Fruit fly (Drosophila melanogaster) whole organism, embryonic: ENCODE results near the gene CG13314.

Experiments used
- CG10147 ChIP-seq: fragments of 200-800 bp; sonication (Bioruptor generic); optimal IDR thresholded peaks from 2 replicates; lab custom pipeline; 2019; ENCODE audit warnings: missing biosample characterization, mild to moderate bottlenecking, missing genetic modification characterization, moderate library complexity
- CG11504 ChIP-seq: fragments of 200-800 bp; sonication (Bioruptor generic); optimal IDR thresholded peaks from 3 replicates; lab custom pipeline; 2019; ENCODE audit warnings: missing biosample characterization, mild to moderate bottlenecking, missing genetic modification characterization, moderate library complexity
- CG11723 ChIP-seq: fragments of 200-800 bp; sonication (Bioruptor generic); optimal IDR thresholded peaks from 2 replicates; lab custom pipeline; 2017; ENCODE audit warnings: missing biosample characterization, mild to moderate bottlenecking, missing genetic modification characterization
- CG12071 ChIP-seq: fragments of 200-800 bp; sonication (Bioruptor generic); optimal IDR thresholded peaks from 3 replicates; lab custom pipeline; 2018; ENCODE audit warnings: missing biosample characterization, mild to moderate bottlenecking, missing genetic modification characterization
- CG12104 ChIP-seq: fragments of 200-800 bp; sonication (Bioruptor generic); optimal IDR thresholded peaks from 3 replicates; lab custom pipeline; 2016; ENCODE audit warnings: missing biosample characterization, missing genetic modification characterization
- CG1233 ChIP-seq: fragments of 200-800 bp; sonication (Bioruptor generic); optimal IDR thresholded peaks from 4 replicates; lab custom pipeline; 2018; ENCODE audit warnings: missing biosample characterization, mild to moderate bottlenecking, missing genetic modification characterization
- CG12942 ChIP-seq: fragments of 200-800 bp; sonication (Bioruptor generic); optimal IDR thresholded peaks from 3 replicates; lab custom pipeline; 2016; ENCODE audit warnings: missing biosample characterization, missing genetic modification characterization
- CG14441 ChIP-seq: fragments of 200-800 bp; sonication (Bioruptor generic); IDR thresholded peaks from 2 replicates; pipeline ENCODE4 v1.3.6; 2022; ENCODE audit warnings: missing biosample characterization, missing genetic modification characterization
- CG15479 ChIP-seq: fragments of 200-800 bp; sonication (Bioruptor generic); optimal IDR thresholded peaks from 3 replicates; lab custom pipeline; 2019; ENCODE audit warnings: missing biosample characterization, mild to moderate bottlenecking, missing genetic modification characterization, moderate library complexity
- CG15696 ChIP-seq: fragments of 200-800 bp; sonication (Bioruptor generic); optimal IDR thresholded peaks from 2 replicates; lab custom pipeline; 2019; ENCODE audit warnings: missing biosample characterization, mild to moderate bottlenecking, missing genetic modification characterization, moderate library complexity
- CG17361 ChIP-seq: fragments of 200-800 bp; sonication (Bioruptor generic); IDR thresholded peaks from 3 replicates; pipeline ENCODE4 v1.3.6; 2022; ENCODE audit warnings: missing biosample characterization, missing genetic modification characterization
- CG17385 ChIP-seq: fragments of 200-800 bp; sonication (Bioruptor generic); optimal IDR thresholded peaks from 3 replicates; lab custom pipeline; 2018; ENCODE audit warnings: missing biosample characterization, mild to moderate bottlenecking, missing genetic modification characterization
- CG18011 ChIP-seq: fragments of 200-800 bp; sonication (Bioruptor generic); optimal IDR thresholded peaks from 2 replicates; lab custom pipeline; 2017; ENCODE audit warnings: missing biosample characterization, missing genetic modification characterization, mild to moderate bottlenecking, moderate library complexity, missing genotype
- CG2129 ChIP-seq: fragments of 200-800 bp; sonication (Bioruptor generic); IDR thresholded peaks from 2 replicates; pipeline ENCODE4 v1.3.6; 2022; ENCODE audit warnings: missing biosample characterization, missing genetic modification characterization; ENCODE audit not compliant: partially characterized antibody
- CG31388 ChIP-seq: fragments of 200-800 bp; sonication (Bioruptor generic); optimal IDR thresholded peaks from 2 replicates; lab custom pipeline; 2016; ENCODE audit warnings: missing biosample characterization, missing genetic modification characterization
- CG31441 ChIP-seq: fragments of 200-800 bp; sonication (Bioruptor generic); IDR thresholded peaks from 2 replicates; pipeline ENCODE4 v1.3.6; 2022; ENCODE audit warnings: missing biosample characterization, missing genetic modification characterization
- CG33213 ChIP-seq: fragments of 200-800 bp; sonication (Bioruptor generic); optimal IDR thresholded peaks from 3 replicates; lab custom pipeline; 2016; ENCODE audit warnings: missing biosample characterization, missing genetic modification characterization
- CG33557 ChIP-seq: fragments of 200-800 bp; sonication (Bioruptor generic); optimal IDR thresholded peaks from 2 replicates; lab custom pipeline; 2019; ENCODE audit warnings: missing biosample characterization, mild to moderate bottlenecking, missing genetic modification characterization, moderate library complexity
- CG3407 ChIP-seq: fragments of 200-800 bp; sonication (Bioruptor generic); optimal IDR thresholded peaks from 2 replicates; lab custom pipeline; 2018; ENCODE audit warnings: missing biosample characterization, mild to moderate bottlenecking, missing genetic modification characterization
- CG42726 ChIP-seq: fragments of 200-800 bp; sonication (Bioruptor generic); IDR thresholded peaks from 2 replicates; pipeline ENCODE4 v1.3.6; 2022; ENCODE audit warnings: missing biosample characterization, missing genetic modification characterization; ENCODE audit not compliant: partially characterized antibody
- CG43689 ChIP-seq: fragments of 200-800 bp; sonication (Bioruptor generic); IDR thresholded peaks from 2 replicates; pipeline ENCODE4 v1.3.6; 2022; ENCODE audit warnings: missing biosample characterization, missing genetic modification characterization
- CG6654 ChIP-seq: fragments of 200-800 bp; sonication (Bioruptor generic); optimal IDR thresholded peaks from 2 replicates; lab custom pipeline; 2017; ENCODE audit warnings: missing biosample characterization, mild to moderate bottlenecking, missing genetic modification characterization
- CG7839 ChIP-seq: fragments of 200-800 bp; sonication (Bioruptor generic); optimal IDR thresholded peaks from 3 replicates; lab custom pipeline; 2018; ENCODE audit warnings: missing biosample characterization, mild to moderate bottlenecking, missing genetic modification characterization, moderate library complexity
- CG8290 ChIP-seq, 3 experiments: fragments of 200-800 bp; sonication (Bioruptor generic); optimal IDR thresholded peaks; 2 replicates each; lab custom pipeline; 2016 to 2019; ENCODE audit warnings: missing biosample characterization in 3 of 3, missing genetic modification characterization in 3 of 3, mild to moderate bottlenecking in 2 of 3, moderate library complexity in 1 of 3
- CG8388 ChIP-seq: fragments of 200-800 bp; sonication (Bioruptor generic); optimal IDR thresholded peaks from 2 replicates; lab custom pipeline; 2019; ENCODE audit warnings: missing biosample characterization, mild to moderate bottlenecking, missing genetic modification characterization, moderate library complexity
- CoRest ChIP-seq: fragments of 200-800 bp; sonication (Bioruptor generic); optimal IDR thresholded peaks from 3 replicates; lab custom pipeline; 2018; ENCODE audit warnings: missing biosample characterization, mild to moderate bottlenecking, missing genetic modification characterization, moderate library complexity
- Dfd ChIP-seq, 2 experiments: fragments of >200 bp; optimal IDR thresholded peaks; 2 replicates each; lab custom pipeline; 2017; ENCODE audit warnings: missing biosample characterization in 2 of 2, missing genetic modification characterization in 2 of 2
- Dp ChIP-seq: fragments of 200-800 bp; sonication (Bioruptor generic); optimal IDR thresholded peaks from 2 replicates; lab custom pipeline; 2018; ENCODE audit warnings: missing biosample characterization, mild to moderate bottlenecking, missing genetic modification characterization, moderate library complexity
- Ets65A ChIP-seq: fragments of 200-800 bp; sonication (Bioruptor generic); peaks from one replicate; lab custom pipeline; 2016; ENCODE audit warnings: missing biosample characterization, missing genetic modification characterization
- HmgD ChIP-seq: fragments of 200-800 bp; sonication (Bioruptor generic); optimal IDR thresholded peaks from 3 replicates; lab custom pipeline; 2016; ENCODE audit warnings: missing biosample characterization, missing genetic modification characterization
- Side ChIP-seq: fragments of 200-800 bp; sonication (Bioruptor generic); optimal IDR thresholded peaks from 2 replicates; lab custom pipeline; 2016; ENCODE audit warnings: missing biosample characterization, missing genetic modification characterization
- cato ChIP-seq: fragments of 200-800 bp; sonication (Bioruptor generic); optimal IDR thresholded peaks from 2 replicates; lab custom pipeline; 2016; ENCODE audit warnings: missing biosample characterization, missing genetic modification characterization, borderline replicate concordance
- chinmo ChIP-seq: fragments of 200-800 bp; sonication (Bioruptor generic); IDR thresholded peaks from 4 replicates; pipeline ENCODE4 v1.3.6; 2022; ENCODE audit warnings: missing biosample characterization, missing genetic modification characterization; ENCODE audit not compliant: partially characterized antibody
- crol ChIP-seq: fragments of 200-800 bp; sonication (Bioruptor generic); IDR thresholded peaks from 2 replicates; pipeline ENCODE4 v1.3.6; 2022; ENCODE audit warnings: missing biosample characterization, missing genetic modification characterization
- fu2 ChIP-seq: fragments of 200-800 bp; sonication (Bioruptor generic); optimal IDR thresholded peaks from 2 replicates; lab custom pipeline; 2016; ENCODE audit warnings: missing biosample characterization, missing genetic modification characterization
- gcm2 ChIP-seq: fragments of 200-800 bp; sonication (Bioruptor generic); optimal IDR thresholded peaks from 2 replicates; lab custom pipeline; 2016; ENCODE audit warnings: missing biosample characterization, missing genetic modification characterization
- pan ChIP-seq, 4 experiments: fragments of >200 bp in 3 of 4; fragments of 200-800 bp in 1 of 4; sonication (Bioruptor generic) in 1 of 4; optimal IDR thresholded peaks in 3 of 4; IDR thresholded peaks in 1 of 4; 2 replicates each; pipeline versions ENCODE4 v1.3.6 to Lab custom; 2017 to 2022; ENCODE audit warnings: missing biosample characterization in 2 of 4, missing genetic modification characterization in 2 of 4, mixed read lengths in 1 of 4
- pfk ChIP-seq: fragments of 200-800 bp; sonication (Bioruptor generic); optimal IDR thresholded peaks from 2 replicates; lab custom pipeline; 2018; ENCODE audit warnings: missing biosample characterization, mild to moderate bottlenecking, missing genetic modification characterization, moderate library complexity
- prd ChIP-seq, 3 experiments: fragments of >200 bp in 2 of 3; fragments of 200-800 bp in 1 of 3; sonication (Bioruptor generic) in 1 of 3; optimal IDR thresholded peaks in 2 of 3; IDR thresholded peaks in 1 of 3; 2 replicates in 2 of 3; 3 replicates in 1 of 3; pipeline versions ENCODE4 v1.3.6 to Lab custom; 2017 to 2022; ENCODE audit warnings: missing biosample characterization in 1 of 3, missing genetic modification characterization in 1 of 3
- psq ChIP-seq: fragments of 200-800 bp; sonication (Bioruptor generic); optimal IDR thresholded peaks from 2 replicates; lab custom pipeline; 2017; ENCODE audit warnings: missing biosample characterization, missing genetic modification characterization
- pum ChIP-seq: fragments of 200-800 bp; sonication (Bioruptor generic); optimal IDR thresholded peaks from 2 replicates; lab custom pipeline; 2016; ENCODE audit warnings: missing biosample characterization, missing genetic modification characterization
- pzg ChIP-seq: fragments of 200-800 bp; sonication (Bioruptor generic); optimal IDR thresholded peaks from 3 replicates; lab custom pipeline; 2018; ENCODE audit warnings: missing biosample characterization, mild to moderate bottlenecking, missing genetic modification characterization, moderate library complexity
- sc ChIP-seq, 3 experiments: fragments of >200 bp in 2 of 3; fragments of 200-800 bp in 1 of 3; sonication (Bioruptor generic) in 1 of 3; optimal IDR thresholded peaks; 2 replicates in 2 of 3; 3 replicates in 1 of 3; lab custom pipeline; 2017; ENCODE audit warnings: mild to moderate bottlenecking in 1 of 3, missing biosample characterization in 1 of 3, missing genetic modification characterization in 1 of 3, missing genetic modification reagents in 1 of 3
- sisA ChIP-seq: fragments of 200-800 bp; sonication (Bioruptor generic); IDR thresholded peaks from 2 replicates; pipeline ENCODE4 v1.3.6; 2022; ENCODE audit warnings: missing biosample characterization, missing genetic modification characterization
- so ChIP-seq: fragments of 200-800 bp; sonication (Bioruptor generic); IDR thresholded peaks from 3 replicates; pipeline ENCODE4 v1.3.6; 2022; ENCODE audit warnings: missing biosample characterization, missing genetic modification characterization
- tll ChIP-seq, 2 experiments: fragments of 200-800 bp in 1 of 2; fragments of >200 bp in 1 of 2; sonication (Bioruptor generic) in 1 of 2; optimal IDR thresholded peaks; 2 replicates each; lab custom pipeline; 2017 to 2019; ENCODE audit warnings: missing biosample characterization in 2 of 2, missing genetic modification characterization in 2 of 2, mild to moderate bottlenecking in 1 of 2, moderate library complexity in 1 of 2
- zfh1 ChIP-seq: fragments of 200-800 bp; sonication (Bioruptor generic); IDR thresholded peaks from 3 replicates; pipeline ENCODE4 v1.3.6; 2022; ENCODE audit warnings: missing biosample characterization, missing genetic modification characterization
- zfh2 ChIP-seq: fragments of 200-800 bp; sonication (Bioruptor generic); optimal IDR thresholded peaks from 2 replicates; lab custom pipeline; 2016; ENCODE audit warnings: missing biosample characterization, missing genetic modification characterization

The CG13314 gene

dm6 chr3L:8997686-8998239 lies 16.2 kb downstream of the CG13314 start, which contains the start of the genes smg and CG5087 (continued):
- TF ChIP-seq gcm2 (GFP tag; lab: Kevin White, UChicago), result no peak
- 0 out of 2 replicates have a peak, but pooled peaks have one; percentile 25 for TF ChIP-seq CG14441 (GFP tag; lab: Robert Waterston, UW)
- peak; percentile 100 for TF ChIP-seq pzg
- peak; percentile 47 for TF ChIP-seq fu2
- TF ChIP-seq CG10147, result no peak
- no peak for TF ChIP-seq CG3407
- no peak for TF ChIP-seq CG2129 (GFP tag; lab: Robert Waterston, UW)
- peak; percentile 88 for TF ChIP-seq HmgD (GFP tag; lab: Kevin White, UChicago)
- no peak for TF ChIP-seq sc (optimal IDR thresholded peaks at IDR 0.05; lab: Kevin White, UChicago)
- no peak for TF ChIP-seq sc (GFP tag; optimal IDR thresholded peaks at IDR 0.05; lab: Kevin White, UChicago)
- no peak for TF ChIP-seq CG8388 (GFP tag; lab: Kevin White, UChicago)
- TF ChIP-seq CG12942 (GFP tag; lab: Kevin White, UChicago), result peak; percentile 46
- peak; percentile 55 for TF ChIP-seq zfh2 (GFP tag; lab: Kevin White, UChicago)
- TF ChIP-seq Dfd (GFP tag; optimal IDR thresholded peaks at IDR 0.05; lab: Kevin White, UChicago), result no peak
- peak; percentile 1 for TF ChIP-seq CG33557
- TF ChIP-seq tll (GFP tag; optimal IDR thresholded peaks at IDR 0.05; lab: Kevin White, UChicago), result peak in 1 of 2 experiments; percentile 15
- no peak for TF ChIP-seq Side (GFP tag; lab: Kevin White, UChicago)
- no peak for TF ChIP-seq CG11723
- TF ChIP-seq CG31388 (GFP tag; lab: Kevin White, UChicago), result no peak
- no peak for TF ChIP-seq CG17385
- 0 out of 2 replicates have a peak, but pooled peaks have one; percentile 23 for TF ChIP-seq sisA (GFP tag; lab: Robert Waterston, UW)
- no peak for TF ChIP-seq cato (GFP tag; lab: Kevin White, UChicago)
- no peak for TF ChIP-seq CG12071 (GFP tag; lab: Kevin White, UChicago)
- no peak for TF ChIP-seq prd (optimal IDR thresholded peaks at IDR 0.05; lab: Kevin White, UChicago)
- TF ChIP-seq prd (GFP tag; IDR thresholded peaks at IDR 0.05; lab: Robert Waterston, UW), result peak; percentile 43; the same call in 2 of the 3 replicates
- peak; percentile 30 for TF ChIP-seq CG8290 (GFP tag; optimal IDR thresholded peaks at IDR 0.05; lab: Kevin White, UChicago)
- no peak for TF ChIP-seq CG8290 (tag; optimal IDR thresholded peaks at IDR 0.05; lab: Kevin White, UChicago)
- no peak for TF ChIP-seq CG18011 (GFP tag; lab: Kevin White, UChicago)
- no peak for TF ChIP-seq CG43689 (GFP tag; lab: Robert Waterston, UW)
- TF ChIP-seq CG12104 (GFP tag; lab: Kevin White, UChicago), result peak; percentile 35
- peak; percentile 11; the same call in 1 of the 3 replicates for TF ChIP-seq CG17361
- no peak for TF ChIP-seq CG15696 (tag; lab: Kevin White, UChicago)
- peak; percentile 86; the same call in 3 of the 4 replicates for TF ChIP-seq chinmo
- peak; percentile 93 for TF ChIP-seq CG33213 (GFP tag; lab: Kevin White, UChicago)
- TF ChIP-seq CoRest (tag; lab: Kevin White, UChicago), result peak; percentile 62
- no peak for TF ChIP-seq pan (optimal IDR thresholded peaks at IDR 0.05; lab: Kevin White, UChicago)
- TF ChIP-seq pan (GFP tag; optimal IDR thresholded peaks at IDR 0.05 in 1 of 2, IDR thresholded peaks at IDR 0.05 in 1 of 2), result peak in 1 of 2 experiments; percentile 33
- TF ChIP-seq CG7839, result no peak
- TF ChIP-seq, all 482 proteins: peak for 227

DNA sequence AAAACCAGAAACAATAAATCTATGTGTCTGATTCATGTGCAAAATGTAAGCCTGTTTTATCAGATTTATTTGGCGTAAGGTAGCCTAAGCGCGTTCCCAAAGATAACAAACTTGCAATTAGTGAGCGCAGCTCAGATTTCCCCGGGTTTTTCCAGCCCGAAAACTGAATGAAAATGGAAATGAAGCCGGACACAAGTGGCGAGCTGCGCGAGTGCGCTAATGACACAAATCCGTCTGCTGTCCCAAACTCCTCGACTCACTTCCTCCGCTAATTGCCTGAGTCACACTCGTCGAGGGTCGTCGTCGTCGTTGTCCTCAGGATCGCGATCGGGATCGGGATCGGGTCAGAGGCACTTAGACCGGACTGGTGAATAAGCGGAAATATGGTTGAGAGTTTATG lies 20.9 kb downstream of the CG13314 start:
- peak; percentile 61 for TF ChIP-seq Ets65A (GFP tag; lab: Kevin White, UChicago)
- TF ChIP-seq so (GFP tag; lab: Robert Waterston, UW), result no peak
- no peak for TF ChIP-seq psq (GFP tag; lab: Kevin White, UChicago)
- TF ChIP-seq CG15479 (GFP tag; lab: Kevin White, UChicago), result peak; percentile 78
- TF ChIP-seq pfk (GFP tag; lab: Kevin White, UChicago), result no peak
- no peak for TF ChIP-seq CG6654 (GFP tag; lab: Kevin White, UChicago)
- TF ChIP-seq crol (GFP tag; lab: Robert Waterston, UW), result no peak
- no peak for TF ChIP-seq pum (GFP tag; lab: Kevin White, UChicago)
- TF ChIP-seq CG31441, result no peak
- TF ChIP-seq tll (GFP tag; optimal IDR thresholded peaks at IDR 0.05; lab: Kevin White, UChicago), result peak in 1 of 2 experiments; percentile 86
- TF ChIP-seq CG1233 (GFP tag; lab: Kevin White, UChicago), result no peak
- TF ChIP-seq CG11504, result no peak
- no peak for TF ChIP-seq CG42726 (GFP tag; lab: Robert Waterston, UW)
- no peak for TF ChIP-seq zfh1 (GFP tag; lab: Robert Waterston, UW)
- no peak for TF ChIP-seq Dp (GFP tag; lab: Kevin White, UChicago)
